Worm (Caenorhabditis elegans): ENCODE measurements around the gene pudl-1.

Gene pudl-1

ce11 chrIV:2805525-2805924, 27.2 kb upstream of the pudl-1 start, which contains the start of gene Y54G2A.45 (continued):
- TF ChIP-seq hlh-12 (tag; optimal IDR thresholded peaks at IDR 0.05) (peak; percentile 20), tbp1 (GFP tag; optimal IDR thresholded peaks at IDR 0.05) (peak; percentile 94), let-526 (GFP tag; IDR thresholded peaks at IDR 0.05) (no peak), lin-35 (GFP tag; optimal IDR thresholded peaks at IDR 0.05) (peak in 2 of 3 experiments; percentile 35 to 40), unc-62 (GFP tag; optimal IDR thresholded peaks at IDR 0.05) (no peak), nhr-179 (tag; optimal IDR thresholded peaks at IDR 0.05) (peak; percentile 24), lir-1 (GFP tag; conservative IDR thresholded peaks at IDR 0.05) (0 out of 2 replicates have a peak, but pooled peaks have one; percentile 15), mes-4 (tag; optimal IDR thresholded peaks at IDR 0.05) (peak; percentile 74), F22D6.2 (tag; optimal IDR thresholded peaks at IDR 0.05) (peak; percentile 52), zfh-2 (GFP tag; conservative IDR thresholded peaks at IDR 0.05) (peak; percentile 56; the same call in 1 of the 2 replicates), ccch-3 (GFP tag; optimal IDR thresholded peaks at IDR 0.05) (no peak), lin-54 (GFP tag; optimal IDR thresholded peaks at IDR 0.05) (peak; percentile 72), madf-8 (GFP tag; conservative IDR thresholded peaks at IDR 0.05) (no peak; the same call in 1 of the 2 replicates), F52B5.7 (tag; optimal IDR thresholded peaks at IDR 0.05) (no peak), F57A8.1 (GFP tag; optimal IDR thresholded peaks at IDR 0.05) (no peak), athp-1 (tag; optimal IDR thresholded peaks at IDR 0.05) (peak; percentile 60), sptf-2 (GFP tag; optimal IDR thresholded peaks at IDR 0.05) (peak; percentile 84), F57C9.4 (tag; optimal IDR thresholded peaks at IDR 0.05) (no peak), ceh-40 (GFP tag; IDR thresholded peaks at IDR 0.05) (peak; percentile 30; the same call in 1 of the 2 replicates), attf-3 (GFP tag; conservative IDR thresholded peaks at IDR 0.05) (peak; percentile 56), ama-1 (optimal IDR thresholded peaks at IDR 0.05) (no peak), ama-1 (GFP tag; optimal IDR thresholded peaks at IDR 0.05) (peak in 1 of 2 experiments; percentile 6), ZK185.1 (tag; optimal IDR thresholded peaks at IDR 0.05; ENCODE audit: poor library complexity, severe bottlenecking) (peak; percentile 83), Y53G8AR.9 (GFP tag; conservative IDR thresholded peaks at IDR 0.05) (0 out of 2 replicates have a peak, but pooled peaks have one; percentile 38), tbx-9 (tag; optimal IDR thresholded peaks at IDR 0.05; ENCODE audit: borderline replicate concordance) (no peak), F55B11.4 (tag; optimal IDR thresholded peaks at IDR 0.05; ENCODE audit: borderline replicate concordance, insufficient read depth) (no peak), let-607 (tag; optimal IDR thresholded peaks at IDR 0.05) (peak; percentile 44 to 65), ztf-28 (GFP tag; IDR thresholded peaks at IDR 0.05) (no peak), B0019.2 (GFP tag; conservative IDR thresholded peaks at IDR 0.05) (peak; percentile 34; the same call in 1 of the 2 replicates), F39B2.1 (GFP tag; IDR thresholded peaks at IDR 0.05) (no peak), ztf-18 (tag; optimal IDR thresholded peaks at IDR 0.05) (peak; percentile 84), snpc-4 (GFP tag; optimal IDR thresholded peaks at IDR 0.05) (peak; percentile 72), snpc-4 (tag; optimal IDR thresholded peaks at IDR 0.05) (peak; percentile 3 to 78 (median 70)), chd-7 (tag; optimal IDR thresholded peaks at IDR 0.05) (peak; percentile 67), aptf-2 (GFP tag; conservative IDR thresholded peaks at IDR 0.05) (no peak), rcor-1 (GFP tag; IDR thresholded peaks at IDR 0.05) (peak; percentile 66), Y95B8A.8 (GFP tag; IDR thresholded peaks at IDR 0.05) (peak; percentile 76; the same call in 1 of the 2 replicates), rpc-1 (optimal IDR thresholded peaks at IDR 0.05) (peak; percentile 93), rpc-1 (tag; optimal IDR thresholded peaks at IDR 0.05) (peak; percentile 95), ztf-22 (GFP tag; optimal IDR thresholded peaks at IDR 0.05) (peak; percentile 90), ceh-91 (GFP tag; IDR thresholded peaks at IDR 0.05) (no peak), ztf-26 (tag; optimal IDR thresholded peaks at IDR 0.05) (peak; percentile 43), mel-28 (tag; optimal IDR thresholded peaks at IDR 0.05; ENCODE audit: borderline replicate concordance) (no peak), nhr-90 (tag; optimal IDR thresholded peaks at IDR 0.05) (peak; percentile 94), dpff-1 (tag; optimal IDR thresholded peaks at IDR 0.05) (no peak)
